Worm (Caenorhabditis elegans): ENCODE data around the gene dsl-7.

dsl-7 gene

DNA sequence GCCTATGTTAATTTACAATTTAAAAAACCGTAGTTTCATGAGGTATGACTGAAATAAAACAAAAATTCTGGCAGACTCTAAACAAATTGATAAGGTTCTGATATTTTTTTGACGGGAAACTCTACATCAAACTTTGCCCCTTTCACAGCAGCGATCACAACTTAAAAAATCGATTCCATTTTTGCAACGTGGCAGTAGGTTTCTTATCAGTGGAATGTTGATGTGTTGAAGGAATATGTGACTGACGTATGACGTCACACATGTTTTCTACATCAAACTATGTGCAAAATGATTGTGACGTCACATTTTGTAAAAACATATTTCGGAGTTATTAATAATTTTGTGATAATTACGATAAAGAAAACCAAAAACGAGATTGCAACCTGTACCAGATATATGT, 19.0 kb downstream of the dsl-7 start:
- no peak for TF ChIP-seq ets-7 (tag; optimal IDR thresholded peaks at IDR 0.05)
- no peak for TF ChIP-seq aly-1 (tag; optimal IDR thresholded peaks at IDR 0.05)
- no peak for TF ChIP-seq tbx-37 (GFP tag; conservative IDR thresholded peaks at IDR 0.05)
- no peak for TF ChIP-seq flt-1 (GFP tag; IDR thresholded peaks at IDR 0.05)
- no peak for TF ChIP-seq hnd-1 (tag; optimal IDR thresholded peaks at IDR 0.05)
- no peak for TF ChIP-seq F13C5.2 (tag; optimal IDR thresholded peaks at IDR 0.05)
- TF ChIP-seq ama-1 (optimal IDR thresholded peaks at IDR 0.05), result no peak

DNA sequence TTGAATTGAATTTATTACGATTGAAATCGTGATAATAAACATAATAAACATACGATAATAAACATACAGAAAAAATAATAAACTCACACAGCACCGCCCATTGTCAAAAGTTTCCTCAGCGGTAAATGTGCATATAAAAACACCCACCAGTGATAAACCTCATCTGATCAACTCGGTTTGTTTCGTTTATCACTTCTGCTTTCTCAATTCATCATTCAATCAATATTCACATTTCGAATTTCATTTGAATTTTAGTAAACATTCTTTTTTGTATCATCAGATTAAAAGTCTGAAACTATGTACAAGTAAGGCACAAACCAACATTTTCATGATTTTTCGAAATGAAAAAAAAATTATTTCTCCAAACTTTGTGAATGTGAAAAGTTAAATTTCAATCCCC, 20.2 kb downstream of the dsl-7 start, which contains the start of gene try-10:
try-10 (minus strand) TSS at position 101 of the 400 bp plus-strand sequence.
- no peak for TF ChIP-seq flt-1 (GFP tag; IDR thresholded peaks at IDR 0.05)
- TF ChIP-seq B0310.2 (tag; optimal IDR thresholded peaks at IDR 0.05), result no peak

- TF ChIP-seq scrt-1 (GFP tag; IDR thresholded peaks at IDR 0.05) (no peak), hmbx-1 (tag; optimal IDR thresholded peaks at IDR 0.05) (no peak), tra-4 (tag; optimal IDR thresholded peaks at IDR 0.05) (no peak), tbx-37 (GFP tag; conservative IDR thresholded peaks at IDR 0.05) (no peak), ceh-13 (GFP tag; optimal IDR thresholded peaks at IDR 0.05) (no peak), hmg-4 (GFP tag; optimal IDR thresholded peaks at IDR 0.05) (no peak), F13C5.2 (tag; optimal IDR thresholded peaks at IDR 0.05) (no peak), hnd-1 (tag; optimal IDR thresholded peaks at IDR 0.05) (no peak), flt-1 (GFP tag; IDR thresholded peaks at IDR 0.05) (no peak), tbx-11 (GFP tag; IDR thresholded peaks at IDR 0.05) (no peak), ceh-36 (tag; optimal IDR thresholded peaks at IDR 0.05) (no peak), ama-1 (optimal IDR thresholded peaks at IDR 0.05) (no peak), B0310.2 (tag; optimal IDR thresholded peaks at IDR 0.05) (no peak), ets-7 (tag; optimal IDR thresholded peaks at IDR 0.05) (no peak), pes-1 (GFP tag; IDR thresholded peaks at IDR 0.05) (no peak), aly-1 (tag; optimal IDR thresholded peaks at IDR 0.05) (no peak)
Measured at ce11 chrV:13013844-13014243, 20.9 kb downstream of the dsl-7 start, which contains the start of gene F15B9.6. F15B9.6 (plus strand) TSS chrV:13014144.

- TF ChIP-seq hmbx-1 (tag; optimal IDR thresholded peaks at IDR 0.05), result no peak
- no peak for TF ChIP-seq ceh-36 (tag; optimal IDR thresholded peaks at IDR 0.05)
- TF ChIP-seq tra-4 (tag; optimal IDR thresholded peaks at IDR 0.05), result no peak
- no peak for TF ChIP-seq B0310.2 (tag; optimal IDR thresholded peaks at IDR 0.05)
- TF ChIP-seq hmg-4 (GFP tag; optimal IDR thresholded peaks at IDR 0.05), result no peak
- TF ChIP-seq tbx-37 (GFP tag; conservative IDR thresholded peaks at IDR 0.05), result no peak
- no peak for TF ChIP-seq tbx-11 (GFP tag; IDR thresholded peaks at IDR 0.05)
- no peak for TF ChIP-seq hnd-1 (tag; optimal IDR thresholded peaks at IDR 0.05)
- TF ChIP-seq scrt-1 (GFP tag; IDR thresholded peaks at IDR 0.05), result no peak
- TF ChIP-seq ets-7 (tag; optimal IDR thresholded peaks at IDR 0.05), result no peak
- no peak for TF ChIP-seq ama-1 (optimal IDR thresholded peaks at IDR 0.05)
- no peak for TF ChIP-seq flt-1 (GFP tag; IDR thresholded peaks at IDR 0.05)
- no peak for TF ChIP-seq F13C5.2 (tag; optimal IDR thresholded peaks at IDR 0.05)
Measured at ce11 chrV:13018233-13018632, 25.3 kb downstream of the dsl-7 start.

- no peak for TF ChIP-seq B0310.2 (tag; optimal IDR thresholded peaks at IDR 0.05)
- TF ChIP-seq hmbx-1 (tag; optimal IDR thresholded peaks at IDR 0.05), result no peak
- no peak for TF ChIP-seq tbx-11 (GFP tag; IDR thresholded peaks at IDR 0.05)
- no peak for TF ChIP-seq aly-1 (tag; optimal IDR thresholded peaks at IDR 0.05)
- no peak for TF ChIP-seq ceh-13 (GFP tag; optimal IDR thresholded peaks at IDR 0.05)
- no peak for TF ChIP-seq scrt-1 (GFP tag; IDR thresholded peaks at IDR 0.05)
- TF ChIP-seq F13C5.2 (tag; optimal IDR thresholded peaks at IDR 0.05), result no peak
- no peak for TF ChIP-seq ama-1 (optimal IDR thresholded peaks at IDR 0.05)
- TF ChIP-seq pes-1 (GFP tag; IDR thresholded peaks at IDR 0.05), result no peak
- TF ChIP-seq hmg-4 (GFP tag; optimal IDR thresholded peaks at IDR 0.05), result no peak
- TF ChIP-seq ets-7 (tag; optimal IDR thresholded peaks at IDR 0.05), result no peak
- TF ChIP-seq hnd-1 (tag; optimal IDR thresholded peaks at IDR 0.05), result no peak
- TF ChIP-seq tra-4 (tag; optimal IDR thresholded peaks at IDR 0.05), result no peak
- no peak for TF ChIP-seq flt-1 (GFP tag; IDR thresholded peaks at IDR 0.05)
Measured at ce11 chrV:13018761-13019160, 25.8 kb downstream of the dsl-7 start, which contains the start of gene fmi-1. fmi-1 (plus strand) TSS chrV:13019061.

DNA sequence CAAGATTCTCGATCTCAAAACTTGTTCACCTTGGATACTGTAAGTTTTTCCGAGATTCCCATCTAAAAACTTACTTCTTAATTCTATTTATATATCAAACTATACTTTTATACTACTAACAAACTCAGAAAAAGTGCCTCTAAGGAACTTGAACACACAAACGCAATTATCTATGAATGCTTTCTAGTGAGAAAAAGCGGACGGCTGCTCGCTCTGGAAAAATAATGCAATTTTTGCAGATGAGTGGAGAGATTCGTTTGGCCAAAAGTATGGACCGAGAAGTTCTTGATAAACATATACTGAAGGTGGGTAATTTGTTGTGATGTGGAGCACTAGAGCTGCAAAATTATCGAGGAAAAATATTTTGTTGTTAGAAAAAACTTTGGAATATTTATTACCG, 27.1 kb downstream of the dsl-7 start:
- TF ChIP-seq sea-1 (GFP tag; conservative IDR thresholded peaks at IDR 0.05), result no peak
- no peak for TF ChIP-seq ceh-13 (GFP tag; optimal IDR thresholded peaks at IDR 0.05)
- no peak for TF ChIP-seq F13C5.2 (tag; optimal IDR thresholded peaks at IDR 0.05)
- TF ChIP-seq hmbx-1 (tag; optimal IDR thresholded peaks at IDR 0.05), result no peak
- TF ChIP-seq flt-1 (GFP tag; IDR thresholded peaks at IDR 0.05), result no peak
- TF ChIP-seq aly-1 (tag; optimal IDR thresholded peaks at IDR 0.05), result no peak
- no peak for TF ChIP-seq tra-4 (tag; optimal IDR thresholded peaks at IDR 0.05)
- TF ChIP-seq B0310.2 (tag; optimal IDR thresholded peaks at IDR 0.05), result no peak

DNA sequence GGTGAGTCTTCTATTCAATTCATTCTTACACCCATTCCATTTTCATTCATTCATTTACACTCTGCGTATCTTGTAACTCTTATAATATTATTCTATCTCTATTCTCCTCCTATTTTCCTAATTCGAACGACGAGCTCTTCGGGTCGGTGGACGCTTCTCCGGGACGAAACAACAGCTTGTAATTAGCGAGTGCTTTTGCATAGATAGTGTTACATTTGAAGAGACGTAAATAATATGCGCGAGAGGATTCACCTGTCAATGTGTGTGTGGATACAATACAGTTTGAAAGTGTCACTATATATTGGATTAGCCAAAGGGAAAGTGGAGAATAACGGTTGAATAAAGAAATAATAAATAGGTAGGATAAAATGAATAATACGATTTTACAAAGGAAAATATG, 27.7 kb downstream of the dsl-7 start:
- TF ChIP-seq scrt-1 (GFP tag; IDR thresholded peaks at IDR 0.05), result no peak
- TF ChIP-seq ama-1 (optimal IDR thresholded peaks at IDR 0.05), result no peak
- no peak for TF ChIP-seq pes-1 (GFP tag; IDR thresholded peaks at IDR 0.05)
- no peak for TF ChIP-seq ets-7 (tag; optimal IDR thresholded peaks at IDR 0.05)
- no peak for TF ChIP-seq ceh-13 (GFP tag; optimal IDR thresholded peaks at IDR 0.05)
- TF ChIP-seq hmg-4 (GFP tag; optimal IDR thresholded peaks at IDR 0.05), result no peak
- TF ChIP-seq sea-1 (GFP tag; conservative IDR thresholded peaks at IDR 0.05), result no peak
- TF ChIP-seq tbx-37 (GFP tag; conservative IDR thresholded peaks at IDR 0.05), result no peak
- TF ChIP-seq flt-1 (GFP tag; IDR thresholded peaks at IDR 0.05), result no peak
- TF ChIP-seq tra-4 (tag; optimal IDR thresholded peaks at IDR 0.05), result no peak

DNA sequence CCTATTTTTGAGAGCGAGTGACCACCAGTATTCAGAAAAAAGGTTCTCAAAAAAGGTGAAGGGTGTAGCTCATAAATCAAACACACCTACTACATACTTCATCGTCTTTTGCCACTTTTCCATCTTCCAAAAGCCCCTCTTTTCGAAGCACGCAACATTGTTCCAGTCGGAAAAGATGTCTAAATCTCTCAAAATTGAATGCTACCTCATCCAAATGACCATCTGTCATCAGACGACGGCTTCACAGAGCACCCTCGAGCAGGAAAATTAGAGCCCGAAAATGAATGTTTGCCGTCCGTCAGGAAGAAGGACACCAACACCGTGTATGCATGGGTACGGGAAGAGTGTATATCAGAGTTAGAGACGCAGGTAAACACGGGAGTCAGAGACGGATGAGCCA, 28.6 kb downstream of the dsl-7 start:
- TF ChIP-seq pes-1 (GFP tag; IDR thresholded peaks at IDR 0.05) (no peak), hnd-1 (tag; optimal IDR thresholded peaks at IDR 0.05) (no peak), hmg-4 (GFP tag; optimal IDR thresholded peaks at IDR 0.05) (no peak), tra-4 (tag; optimal IDR thresholded peaks at IDR 0.05) (no peak), aly-1 (tag; optimal IDR thresholded peaks at IDR 0.05) (no peak), scrt-1 (GFP tag; IDR thresholded peaks at IDR 0.05) (no peak)
